Fruit fly (Drosophila melanogaster): Measurements from ENCODE around the gene Nt5b.

dm6 chrX:18440481-18440880 is 30.5 kb upstream of the Nt5b start, which contains the start of gene CG32548:
- no peak for TF ChIP-seq Crg-1 (GFP tag; optimal IDR thresholded peaks at IDR 0.05)
- no peak for TF ChIP-seq tj (GFP tag; optimal IDR thresholded peaks at IDR 0.05)
- no peak for TF ChIP-seq pad (GFP tag; optimal IDR thresholded peaks at IDR 0.05)
- no peak for TF ChIP-seq CG7045 (GFP tag; optimal IDR thresholded peaks at IDR 0.05)
- TF ChIP-seq CG11617 (GFP tag; optimal IDR thresholded peaks at IDR 0.05) = no peak
- TF ChIP-seq toe (GFP tag; optimal IDR thresholded peaks at IDR 0.05) = no peak
- no peak for TF ChIP-seq ovo (GFP tag; optimal IDR thresholded peaks at IDR 0.05)
- TF ChIP-seq Hr96 (GFP tag; optimal IDR thresholded peaks at IDR 0.05) = no peak
- TF ChIP-seq CG7101 (tag; optimal IDR thresholded peaks at IDR 0.05) = no peak
- TF ChIP-seq cic (GFP tag; optimal IDR thresholded peaks at IDR 0.05) = no peak
- TF ChIP-seq CG14711 (tag; optimal IDR thresholded peaks at IDR 0.05) = no peak
- TF ChIP-seq CG33017 (tag; optimal IDR thresholded peaks at IDR 0.05) = no peak
